Fruit fly (Drosophila melanogaster) whole organism, embryonic: ENCODE results near the gene Snmp2.

ENCODE experiments used
- Bteb2 ChIP-seq: fragments of 200-800 bp; sonication (Bioruptor generic); optimal IDR thresholded peaks from 2 replicates; lab custom pipeline; 2016; ENCODE audit warnings: missing biosample characterization, missing genetic modification characterization
- CG15073 ChIP-seq: fragments of 200-800 bp; sonication (Bioruptor generic); optimal IDR thresholded peaks from 2 replicates; lab custom pipeline; 2016; ENCODE audit warnings: missing biosample characterization, missing genetic modification characterization
- CG17385 ChIP-seq: fragments of 200-800 bp; sonication (Bioruptor generic); optimal IDR thresholded peaks from 3 replicates; lab custom pipeline; 2018; ENCODE audit warnings: missing biosample characterization, mild to moderate bottlenecking, missing genetic modification characterization
- CG18011 ChIP-seq: fragments of 200-800 bp; sonication (Bioruptor generic); optimal IDR thresholded peaks from 2 replicates; lab custom pipeline; 2017; ENCODE audit warnings: missing biosample characterization, missing genetic modification characterization, mild to moderate bottlenecking, moderate library complexity, missing genotype
- CG1832 ChIP-seq: fragments of 200-800 bp; sonication (Bioruptor generic); optimal IDR thresholded peaks from 2 replicates; lab custom pipeline; 2017; ENCODE audit warnings: missing biosample characterization, mild to moderate bottlenecking, missing genetic modification characterization, inconsistent platforms
- CG34224 ChIP-seq: fragments of 200-800 bp; sonication (Bioruptor generic); IDR thresholded peaks from 3 replicates; pipeline ENCODE4 v1.3.6; 2022; ENCODE audit warnings: missing biosample characterization, missing genetic modification characterization; ENCODE audit not compliant: partially characterized antibody
- CG3847 ChIP-seq: fragments of 200-800 bp; sonication (Bioruptor generic); IDR thresholded peaks from 2 replicates; pipeline ENCODE4 v1.3.6; 2022; ENCODE audit warnings: missing biosample characterization, missing genetic modification characterization
- CG4617 ChIP-seq: fragments of 200-800 bp; sonication (Bioruptor generic); optimal IDR thresholded peaks from 3 replicates; lab custom pipeline; 2016; ENCODE audit warnings: missing biosample characterization, missing genetic modification characterization, borderline replicate concordance
- CG7372 ChIP-seq: fragments of 200-800 bp; sonication (Bioruptor generic); IDR thresholded peaks from 2 replicates; pipeline ENCODE4 v1.3.6; 2022; ENCODE audit warnings: missing biosample characterization, missing genetic modification characterization
- CG7556 ChIP-seq: fragments of 200-800 bp; sonication (Bioruptor generic); optimal IDR thresholded peaks from 2 replicates; lab custom pipeline; 2017; ENCODE audit warnings: missing biosample characterization, mild to moderate bottlenecking, missing genetic modification characterization
- CG7745 ChIP-seq: fragments of 200-800 bp; sonication (Bioruptor generic); optimal IDR thresholded peaks from 2 replicates; lab custom pipeline; 2018; ENCODE audit warnings: missing biosample characterization, mild to moderate bottlenecking, missing genetic modification characterization, moderate library complexity
- CG8359 ChIP-seq: fragments of 200-800 bp; sonication (Bioruptor generic); optimal IDR thresholded peaks from 2 replicates; lab custom pipeline; 2017; ENCODE audit warnings: missing biosample characterization, mild to moderate bottlenecking, missing genetic modification characterization, borderline replicate concordance
- CTCF ChIP-seq: fragments of 200-800 bp; sonication (Bioruptor generic); optimal IDR thresholded peaks from 2 replicates; lab custom pipeline; 2017; ENCODE audit warnings: missing biosample characterization, mild to moderate bottlenecking, missing genetic modification characterization, moderate library complexity
- Chrac-16 ChIP-seq: fragments of 200-800 bp; sonication (Bioruptor generic); optimal IDR thresholded peaks from 3 replicates; lab custom pipeline; 2016; ENCODE audit warnings: missing biosample characterization, missing genetic modification characterization
- CoRest ChIP-seq: fragments of 200-800 bp; sonication (Bioruptor generic); optimal IDR thresholded peaks from 3 replicates; lab custom pipeline; 2018; ENCODE audit warnings: missing biosample characterization, mild to moderate bottlenecking, missing genetic modification characterization, moderate library complexity
- Eip74EF ChIP-seq, 2 experiments: fragments of 200-800 bp in 1 of 2; fragments of >200 bp in 1 of 2; sonication (Bioruptor generic) in 1 of 2; optimal IDR thresholded peaks; 2 replicates each; lab custom pipeline; 2017 to 2019; ENCODE audit warnings: missing biosample characterization in 2 of 2, missing genetic modification characterization in 2 of 2, mild to moderate bottlenecking in 1 of 2, moderate library complexity in 1 of 2
- Ets97D ChIP-seq: fragments of 200-800 bp; sonication (Bioruptor generic); optimal IDR thresholded peaks from 3 replicates; lab custom pipeline; 2016; ENCODE audit warnings: missing biosample characterization, missing genetic modification characterization
- HmgZ ChIP-seq: fragments of 200-800 bp; sonication (Bioruptor generic); optimal IDR thresholded peaks from 2 replicates; lab custom pipeline; 2018; ENCODE audit warnings: missing biosample characterization, mild to moderate bottlenecking, missing genetic modification characterization
- Hr3 ChIP-seq: fragments of 200-800 bp; sonication (Bioruptor generic); optimal IDR thresholded peaks from 3 replicates; lab custom pipeline; 2016; ENCODE audit warnings: missing biosample characterization, missing genetic modification characterization
- Jarid2 ChIP-seq: fragments of 200-800 bp; sonication (Bioruptor generic); optimal IDR thresholded peaks from 3 replicates; lab custom pipeline; 2017; ENCODE audit warnings: mild to moderate bottlenecking, missing biosample characterization, missing genetic modification reagents, missing genetic modification characterization
- Nf-YC ChIP-seq: fragments of 200-800 bp; optimal IDR thresholded peaks from 3 replicates; lab custom pipeline; 2019; ENCODE audit warnings: missing biosample characterization, mild to moderate bottlenecking, missing genetic modification characterization, moderate library complexity
- caup ChIP-seq: fragments of 200-800 bp; sonication (Bioruptor generic); optimal IDR thresholded peaks from 3 replicates; lab custom pipeline; 2017; ENCODE audit warnings: missing biosample characterization, mild to moderate bottlenecking, missing genetic modification characterization, moderate library complexity; ENCODE audit not compliant: severe bottlenecking
- chinmo ChIP-seq: fragments of 200-800 bp; sonication (Bioruptor generic); IDR thresholded peaks from 4 replicates; pipeline ENCODE4 v1.3.6; 2022; ENCODE audit warnings: missing biosample characterization, missing genetic modification characterization; ENCODE audit not compliant: partially characterized antibody
- croc ChIP-seq: fragments of 200-800 bp; sonication (Bioruptor generic); conservative IDR thresholded peaks from 3 replicates; pipeline ENCODE4 v1.3.6; 2022; ENCODE audit warnings: missing biosample characterization, missing genetic modification characterization
- dimm ChIP-seq: fragments of 200-800 bp; sonication (Bioruptor generic); IDR thresholded peaks from 2 replicates; pipeline ENCODE4 v1.3.6; 2022; ENCODE audit warnings: missing biosample characterization, missing genetic modification characterization
- disco-r ChIP-seq: fragments of 200-800 bp; sonication (Bioruptor generic); optimal IDR thresholded peaks from 2 replicates; lab custom pipeline; 2016; ENCODE audit warnings: missing biosample characterization, missing genetic modification characterization
- dmrt99B ChIP-seq: fragments of 200-800 bp; sonication (Bioruptor generic); optimal IDR thresholded peaks from 2 replicates; lab custom pipeline; 2018; ENCODE audit warnings: missing biosample characterization, mild to moderate bottlenecking, missing genetic modification characterization, moderate library complexity
- dpn ChIP-seq, 2 experiments: fragments of 200-800 bp; sonication (Bioruptor generic); optimal IDR thresholded peaks; 3 replicates each; lab custom pipeline; 2016; ENCODE audit warnings: missing biosample characterization in 2 of 2, missing genetic modification characterization in 2 of 2
- gfzf ChIP-seq: fragments of 200-800 bp; sonication (Bioruptor generic); optimal IDR thresholded peaks from 2 replicates; lab custom pipeline; 2016; ENCODE audit warnings: missing biosample characterization, mild to moderate bottlenecking, missing genetic modification characterization, moderate library complexity
- ham ChIP-seq: fragments of 200-800 bp; sonication (Bioruptor generic); IDR thresholded peaks from 2 replicates; pipeline ENCODE4 v1.3.6; 2022; ENCODE audit warnings: missing biosample characterization, missing genetic modification characterization
- kay ChIP-seq: fragments of 200-800 bp; sonication (Bioruptor generic); optimal IDR thresholded peaks from 2 replicates; lab custom pipeline; 2016; ENCODE audit warnings: missing biosample characterization, missing genetic modification characterization
- lab ChIP-seq: fragments of 200-800 bp; sonication (Bioruptor generic); optimal IDR thresholded peaks from 3 replicates; lab custom pipeline; 2017; ENCODE audit warnings: missing biosample characterization, missing genetic modification characterization, mild to moderate bottlenecking, moderate library complexity, missing genetic modification reagents
- luna ChIP-seq: fragments of 200-800 bp; sonication (Bioruptor generic); optimal IDR thresholded peaks from 2 replicates; lab custom pipeline; 2016; ENCODE audit warnings: missing biosample characterization, missing genetic modification characterization
- nau ChIP-seq: fragments of 200-800 bp; sonication (Bioruptor generic); optimal IDR thresholded peaks from 3 replicates; lab custom pipeline; 2017; ENCODE audit warnings: missing biosample characterization, mild to moderate bottlenecking, missing genetic modification characterization, missing genetic modification reagents
- odd ChIP-seq: fragments of 200-800 bp; sonication (Bioruptor generic); optimal IDR thresholded peaks from 2 replicates; lab custom pipeline; 2017; ENCODE audit warnings: missing biosample characterization, mild to moderate bottlenecking, missing genetic modification characterization
- org-1 ChIP-seq: fragments of 200-800 bp; sonication (Bioruptor generic); optimal IDR thresholded peaks from 2 replicates; lab custom pipeline; 2017; ENCODE audit warnings: missing biosample characterization, missing genetic modification characterization
- pita ChIP-seq: fragments of 200-800 bp; sonication (Bioruptor generic); optimal IDR thresholded peaks from 2 replicates; lab custom pipeline; 2017; ENCODE audit warnings: missing biosample characterization, mild to moderate bottlenecking, missing genetic modification characterization
- sens ChIP-seq: fragments of 200-800 bp; sonication (Bioruptor generic); peaks from one replicate; lab custom pipeline; 2016; ENCODE audit warnings: missing biosample characterization, missing genetic modification characterization
- seq ChIP-seq: fragments of 200-800 bp; sonication (Bioruptor generic); IDR thresholded peaks from 2 replicates; pipeline ENCODE4 v1.3.6; 2022; ENCODE audit warnings: missing biosample characterization, missing genetic modification characterization
- sim ChIP-seq: fragments of 200-800 bp; sonication (Bioruptor generic); IDR thresholded peaks from 2 replicates; pipeline ENCODE4 v1.3.6; 2022; ENCODE audit warnings: missing biosample characterization, missing genetic modification characterization
- sima ChIP-seq: fragments of 200-800 bp; sonication (Bioruptor generic); optimal IDR thresholded peaks from 2 replicates; lab custom pipeline; 2016; ENCODE audit warnings: missing biosample characterization, missing genetic modification characterization
- ssp ChIP-seq: fragments of 200-800 bp; sonication (Bioruptor generic); IDR thresholded peaks from 2 replicates; pipeline ENCODE4 v1.3.6; 2022; ENCODE audit warnings: missing biosample characterization, missing genetic modification characterization
- stc ChIP-seq: fragments of 200-800 bp; sonication (Bioruptor generic); IDR thresholded peaks from 2 replicates; pipeline ENCODE4 v1.3.6; 2022; ENCODE audit warnings: missing biosample characterization, missing genetic modification characterization
- sug ChIP-seq: fragments of 200-800 bp; optimal IDR thresholded peaks from 2 replicates; lab custom pipeline; 2019; ENCODE audit warnings: missing biosample characterization, mild to moderate bottlenecking, missing genetic modification characterization, moderate library complexity
- tin ChIP-seq: fragments of 200-800 bp; sonication (Bioruptor generic); optimal IDR thresholded peaks from 3 replicates; lab custom pipeline; 2016; ENCODE audit warnings: missing biosample characterization, missing genetic modification characterization
- tna ChIP-seq: fragments of 200-800 bp; sonication (Bioruptor generic); IDR thresholded peaks from 2 replicates; pipeline ENCODE4 v1.3.6; 2022; ENCODE audit warnings: missing biosample characterization, missing genetic modification characterization; ENCODE audit not compliant: partially characterized antibody
- zen2 ChIP-seq: fragments of 200-800 bp; sonication (Bioruptor generic); IDR thresholded peaks from 3 replicates; pipeline ENCODE4 v1.3.6; 2022; ENCODE audit warnings: missing biosample characterization, missing genetic modification characterization; ENCODE audit not compliant: partially characterized antibody
- zf30C ChIP-seq: fragments of 200-800 bp; sonication (Bioruptor generic); optimal IDR thresholded peaks from 3 replicates; lab custom pipeline; 2018; ENCODE audit warnings: missing biosample characterization, mild to moderate bottlenecking, missing genetic modification characterization

The Snmp2 gene

dm6 chr3L:7718561-7719417 is 24.1 kb downstream of the Snmp2 start, which contains the start of gene Mcad (continued):
- peak; percentile 67 for TF ChIP-seq dimm (GFP tag; lab: Robert Waterston, UW)
- peak; percentile 53 to 85 for TF ChIP-seq dpn (GFP tag; optimal IDR thresholded peaks at IDR 0.05; lab: Kevin White, UChicago)
- TF ChIP-seq CG17385 (GFP tag; lab: Kevin White, UChicago): peak; percentile 77
- peak; percentile 98 for TF ChIP-seq dmrt99B (tag; lab: Kevin White, UChicago)
- TF ChIP-seq Bteb2 (GFP tag; lab: Kevin White, UChicago): peak; percentile 55
- TF ChIP-seq CG7745 (tag; lab: Kevin White, UChicago): no peak
- peak; percentile 95 for TF ChIP-seq tin (GFP tag; lab: Kevin White, UChicago)
- peak; percentile 74 for TF ChIP-seq odd
- TF ChIP-seq org-1 (GFP tag; lab: Kevin White, UChicago): peak; percentile 81
- TF ChIP-seq stc: peak; percentile 95
- TF ChIP-seq zf30C (GFP tag; lab: Kevin White, UChicago): no peak
- peak; percentile 85 for TF ChIP-seq CG8359 (GFP tag; lab: Kevin White, UChicago)
- peak; percentile 27 for TF ChIP-seq CG15073 (GFP tag; lab: Kevin White, UChicago)
- TF ChIP-seq caup (GFP tag; lab: Kevin White, UChicago): peak; percentile 93
- peak; percentile 90 for TF ChIP-seq Hr3 (GFP tag; lab: Kevin White, UChicago)
- TF ChIP-seq CG34224: no peak
- TF ChIP-seq sima: no peak
- peak; percentile 47 for TF ChIP-seq Ets97D (GFP tag; lab: Kevin White, UChicago)
- TF ChIP-seq sens (GFP tag; lab: Kevin White, UChicago): peak; percentile 89
- peak; percentile 76 for TF ChIP-seq Chrac-16 (GFP tag; lab: Kevin White, UChicago)
- peak; percentile 87 for TF ChIP-seq ssp (GFP tag; lab: Robert Waterston, UW)
- TF ChIP-seq sim (GFP tag; lab: Robert Waterston, UW): no peak; the same call in 1 of the 2 replicates
- peak; percentile 80 for TF ChIP-seq ham
- TF ChIP-seq tna (GFP tag; lab: Robert Waterston, UW): no peak
- TF ChIP-seq HmgZ (tag; lab: Kevin White, UChicago): peak; percentile 72
- TF ChIP-seq nau (GFP tag; lab: Kevin White, UChicago): peak; percentile 89
- TF ChIP-seq pita (GFP tag; lab: Kevin White, UChicago): no peak
- peak; percentile 77 for TF ChIP-seq Nf-YC (tag; lab: Kevin White, UChicago)
- no peak for TF ChIP-seq CG1832 (GFP tag; lab: Kevin White, UChicago)
- TF ChIP-seq chinmo (GFP tag; lab: Robert Waterston, UW): peak; percentile 84; the same call in 1 of the 4 replicates
- peak; percentile 87 for TF ChIP-seq kay (GFP tag; lab: Kevin White, UChicago)
- TF ChIP-seq croc (GFP tag; lab: Robert Waterston, UW): peak; percentile 88; the same call in 2 of the 3 replicates
- peak; percentile 92 for TF ChIP-seq CoRest (tag; lab: Kevin White, UChicago)
- TF ChIP-seq Jarid2 (GFP tag; lab: Kevin White, UChicago): peak; percentile 72
- TF ChIP-seq zen2 (GFP tag; lab: Robert Waterston, UW): no peak
- peak; percentile 93 for TF ChIP-seq CG7556 (GFP tag; lab: Kevin White, UChicago)
- TF ChIP-seq Eip74EF (GFP tag; optimal IDR thresholded peaks at IDR 0.05; lab: Kevin White, UChicago): peak in 1 of 2 experiments; percentile 88
- peak; percentile 97 for TF ChIP-seq lab (GFP tag; lab: Kevin White, UChicago)
- peak; percentile 32 for TF ChIP-seq CTCF (GFP tag; lab: Kevin White, UChicago)
- TF ChIP-seq CG18011 (GFP tag; lab: Kevin White, UChicago): peak; percentile 76
- TF ChIP-seq luna (GFP tag; lab: Kevin White, UChicago): peak; percentile 26
- TF ChIP-seq disco-r (GFP tag; lab: Kevin White, UChicago): no peak
- TF ChIP-seq gfzf (GFP tag; lab: Kevin White, UChicago): no peak
- TF ChIP-seq sug (tag; lab: Kevin White, UChicago): peak; percentile 73
- TF ChIP-seq seq (GFP tag; lab: Robert Waterston, UW): peak; percentile 79
- peak; percentile 96 for TF ChIP-seq CG3847 (GFP tag; lab: Robert Waterston, UW)
- peak; percentile 60 for TF ChIP-seq CG4617 (GFP tag; lab: Kevin White, UChicago)
- peak; percentile 89 for TF ChIP-seq CG7372
